Worm (Caenorhabditis elegans): ENCODE results near the gene cec-3.

Gene cec-3

ce11 chrII:7810162-7810868 lies 47.1 kb downstream of the cec-3 start:
- TF ChIP-seq ces-1 (GFP tag; optimal IDR thresholded peaks at IDR 0.05): peak; percentile 7
- TF ChIP-seq zip-8 (tag; optimal IDR thresholded peaks at IDR 0.05): no peak
- no peak for TF ChIP-seq mep-1 (tag; optimal IDR thresholded peaks at IDR 0.05)
- peak; percentile 7 for TF ChIP-seq ztf-11 (tag; optimal IDR thresholded peaks at IDR 0.05)
- TF ChIP-seq nhr-237 (tag; optimal IDR thresholded peaks at IDR 0.05): no peak
- TF ChIP-seq mls-2 (tag; optimal IDR thresholded peaks at IDR 0.05): no peak
- TF ChIP-seq hlh-1 (tag; optimal IDR thresholded peaks at IDR 0.05): no peak
- TF ChIP-seq pha-4 (tag; optimal IDR thresholded peaks at IDR 0.05): peak; percentile 35
- TF ChIP-seq M03D4.4 (tag; optimal IDR thresholded peaks at IDR 0.05): no peak
- peak; percentile 29 for TF ChIP-seq lsy-2 (tag; optimal IDR thresholded peaks at IDR 0.05)
- TF ChIP-seq sptf-1 (tag; optimal IDR thresholded peaks at IDR 0.05): no peak
- TF ChIP-seq nhr-12 (tag; optimal IDR thresholded peaks at IDR 0.05): no peak

- TF ChIP-seq nhr-28 (tag; optimal IDR thresholded peaks at IDR 0.05): no peak
- TF ChIP-seq ceh-39 (tag; optimal IDR thresholded peaks at IDR 0.05): no peak
- TF ChIP-seq cnd-1 (tag; optimal IDR thresholded peaks at IDR 0.05): peak; percentile 64
- TF ChIP-seq ces-1 (GFP tag; optimal IDR thresholded peaks at IDR 0.05): peak; percentile 90
- TF ChIP-seq lin-32 (GFP tag; optimal IDR thresholded peaks at IDR 0.05): peak; percentile 81
- peak; percentile 6 for TF ChIP-seq ceh-43 (GFP tag; optimal IDR thresholded peaks at IDR 0.05)
- TF ChIP-seq ceh-83 (GFP tag; optimal IDR thresholded peaks at IDR 0.05): no peak
- peak; percentile 66 for TF ChIP-seq hlh-1 (tag; optimal IDR thresholded peaks at IDR 0.05)
- TF ChIP-seq ztf-11 (tag; optimal IDR thresholded peaks at IDR 0.05): peak; percentile 62
- no peak for TF ChIP-seq nhr-237 (tag; optimal IDR thresholded peaks at IDR 0.05)
- TF ChIP-seq M03D4.4 (tag; optimal IDR thresholded peaks at IDR 0.05): no peak
- peak; percentile 68 for TF ChIP-seq mls-2 (tag; optimal IDR thresholded peaks at IDR 0.05)
Measured at ce11 chrII:7809358-7809914, 48.0 kb downstream of the cec-3 start.

- TF ChIP-seq elt-1 (tag; optimal IDR thresholded peaks at IDR 0.05; ENCODE audit: borderline replicate concordance, insufficient read depth) (no peak), nhr-2 (tag; optimal IDR thresholded peaks at IDR 0.05) (no peak), unc-120 (tag; optimal IDR thresholded peaks at IDR 0.05; ENCODE audit: poor library complexity, severe bottlenecking) (peak; percentile 20), nhr-237 (tag; optimal IDR thresholded peaks at IDR 0.05) (no peak), mab-5 (tag; optimal IDR thresholded peaks at IDR 0.05) (no peak), zip-8 (tag; optimal IDR thresholded peaks at IDR 0.05) (no peak)
Measured at ce11 chrII:7808950-7809349, 48.5 kb downstream of the cec-3 start.

ce11 chrII:7808153-7808552 lies 49.2 kb downstream of the cec-3 start:
- no peak for TF ChIP-seq snpc-4 (tag; optimal IDR thresholded peaks at IDR 0.05)
- TF ChIP-seq hlh-1 (tag; optimal IDR thresholded peaks at IDR 0.05): no peak
- TF ChIP-seq tbx-8 (GFP tag; optimal IDR thresholded peaks at IDR 0.05): no peak
- no peak for TF ChIP-seq nhr-2 (tag; optimal IDR thresholded peaks at IDR 0.05)

- TF ChIP-seq flh-1 (GFP tag; optimal IDR thresholded peaks at IDR 0.05): no peak
- no peak for TF ChIP-seq lin-32 (GFP tag; optimal IDR thresholded peaks at IDR 0.05)
Measured at ce11 chrII:7806872-7807271, 50.5 kb downstream of the cec-3 start.

- TF ChIP-seq ham-2 (GFP tag; optimal IDR thresholded peaks at IDR 0.05): no peak
- TF ChIP-seq tbx-8 (GFP tag; optimal IDR thresholded peaks at IDR 0.05): no peak
- no peak for TF ChIP-seq M03D4.4 (tag; optimal IDR thresholded peaks at IDR 0.05)
Measured at ce11 chrII:7806054-7806453, 51.3 kb downstream of the cec-3 start.

Data from whole organism, mixed stage, embryonic.